Worm (Caenorhabditis elegans) whole organism, late embryonic: ENCODE results near the gene msp-32.
A peak's percentile ranks its signal among the peaks of the same experiment; 100 is the strongest.

Experiments
- F13H6.1 ChIP-seq: sonication (generic microtip); optimal IDR thresholded peaks from 2 replicates; lab custom pipeline; 2016; ENCODE audit warnings: missing genetic modification characterization, missing compliant biosample characterization
- K02D7.2 ChIP-seq: sonication (generic microtip); optimal IDR thresholded peaks from 2 replicates; lab custom pipeline; 2017; ENCODE audit warnings: mild to moderate bottlenecking, missing genetic modification characterization, missing compliant biosample characterization
- Y22D7AL.16 ChIP-seq: sonication (generic microtip); optimal IDR thresholded peaks from 2 replicates; lab custom pipeline; 2016; ENCODE audit warnings: missing genetic modification characterization, missing compliant biosample characterization
- ceh-14 ChIP-seq: sonication (generic microtip); optimal IDR thresholded peaks from 2 replicates; lab custom pipeline; 2016; ENCODE audit warnings: missing genotype, missing genetic modification characterization, missing compliant biosample characterization
- ceh-22 ChIP-seq: sonication (generic microtip); optimal IDR thresholded peaks from 2 replicates; lab custom pipeline; 2017; ENCODE audit warnings: missing biosample characterization, missing genetic modification characterization
- ceh-30 ChIP-seq: fragments of 150-350 bp; optimal IDR thresholded peaks from 2 replicates; lab custom pipeline; 2014; ENCODE audit warnings: missing biosample characterization, missing genetic modification characterization
- ceh-34 ChIP-seq: sonication (generic microtip); optimal IDR thresholded peaks from 2 replicates; lab custom pipeline; 2016; ENCODE audit warnings: mild to moderate bottlenecking, missing genetic modification characterization, missing compliant biosample characterization
- ceh-45 ChIP-seq: fragments of 200-800 bp; sonication (Bioruptor generic); IDR thresholded peaks from 2 replicates; pipeline ENCODE4 v1.3.6; 2022; ENCODE audit warnings: missing genetic modification reagents, missing genetic modification characterization, missing compliant biosample characterization
- ceh-6 ChIP-seq: fragments of 200-800 bp; sonication (Bioruptor generic); optimal IDR thresholded peaks from 2 replicates; lab custom pipeline; 2018; ENCODE audit warnings: mild to moderate bottlenecking, missing genetic modification characterization, missing compliant biosample characterization
- ceh-9 ChIP-seq: sonication (generic microtip); optimal IDR thresholded peaks from 2 replicates; lab custom pipeline; 2016; ENCODE audit warnings: mild to moderate bottlenecking, missing genetic modification characterization, inconsistent platforms, missing compliant biosample characterization
- che-1 ChIP-seq: sonication (generic microtip); optimal IDR thresholded peaks from 2 replicates; lab custom pipeline; 2016; ENCODE audit warnings: mild to moderate bottlenecking, missing genetic modification characterization, missing compliant biosample characterization
- dmd-4 ChIP-seq: sonication (generic microtip); optimal IDR thresholded peaks from 2 replicates; lab custom pipeline; 2016; ENCODE audit warnings: borderline replicate concordance, missing genetic modification characterization, missing compliant biosample characterization
- elt-2 ChIP-seq: sonication (generic microtip); optimal IDR thresholded peaks from 2 replicates; lab custom pipeline; 2016; ENCODE audit warnings: missing genetic modification reagents, missing genetic modification characterization, missing compliant biosample characterization
- elt-4 ChIP-seq: sonication (generic microtip); optimal IDR thresholded peaks from 2 replicates; lab custom pipeline; 2016; ENCODE audit warnings: missing genetic modification characterization, missing compliant biosample characterization
- fax-1 ChIP-seq: sonication (generic microtip); optimal IDR thresholded peaks from 2 replicates; lab custom pipeline; 2016; ENCODE audit warnings: missing genotype, missing genetic modification characterization, missing compliant biosample characterization
- fkh-10 ChIP-seq: fragments of 150-350 bp; optimal IDR thresholded peaks from 2 replicates; lab custom pipeline; 2014; ENCODE audit warnings: missing biosample characterization, missing genetic modification reagents, missing genetic modification characterization
- hlh-13 ChIP-seq: fragments of 200-800 bp; sonication (Bioruptor generic); optimal IDR thresholded peaks from 2 replicates; lab custom pipeline; 2018; ENCODE audit warnings: mild to moderate bottlenecking, missing genetic modification characterization, missing compliant biosample characterization
- hlh-15 ChIP-seq: sonication (generic microtip); optimal IDR thresholded peaks from 2 replicates; lab custom pipeline; 2016; ENCODE audit warnings: missing genetic modification characterization, missing compliant biosample characterization
- hlh-30 ChIP-seq: sonication (generic microtip); optimal IDR thresholded peaks from 2 replicates; lab custom pipeline; 2017; ENCODE audit warnings: antibody characterized with exemption, missing genetic modification characterization, missing compliant biosample characterization; ENCODE audit not compliant: insufficient read depth
- hlh-8 ChIP-seq: sonication (generic microtip); optimal IDR thresholded peaks from 2 replicates; lab custom pipeline; 2016; ENCODE audit warnings: missing genotype, missing genetic modification characterization, missing compliant biosample characterization
- lim-6 ChIP-seq: sonication (generic microtip); optimal IDR thresholded peaks from 2 replicates; lab custom pipeline; 2016; ENCODE audit warnings: missing genetic modification characterization, missing compliant biosample characterization
- lin-11 ChIP-seq: fragments of 200-800 bp; sonication (Bioruptor generic); optimal IDR thresholded peaks from 2 replicates; lab custom pipeline; 2018; ENCODE audit warnings: mild to moderate bottlenecking, missing genetic modification characterization, missing compliant biosample characterization
- madf-2 ChIP-seq: sonication (generic microtip); optimal IDR thresholded peaks from 2 replicates; lab custom pipeline; 2017; ENCODE audit warnings: missing genetic modification characterization, missing compliant biosample characterization
- npax-4 ChIP-seq: sonication (generic microtip); optimal IDR thresholded peaks from 2 replicates; lab custom pipeline; 2016; ENCODE audit warnings: missing genetic modification characterization, missing compliant biosample characterization
- odd-2 ChIP-seq: sonication (generic microtip); optimal IDR thresholded peaks from 2 replicates; lab custom pipeline; 2017; ENCODE audit warnings: antibody characterized with exemption, mild to moderate bottlenecking, missing genetic modification characterization, missing compliant biosample characterization
- pag-3 ChIP-seq: sonication (generic microtip); optimal IDR thresholded peaks from 2 replicates; lab custom pipeline; 2016; ENCODE audit warnings: missing compliant biosample characterization, missing genetic modification characterization, borderline replicate concordance
- pax-1 ChIP-seq: fragments of 150-350 bp; optimal IDR thresholded peaks from 2 replicates; lab custom pipeline; 2014; ENCODE audit warnings: missing biosample characterization, missing genetic modification characterization
- pha-2 ChIP-seq: sonication (generic microtip); optimal IDR thresholded peaks from 2 replicates; lab custom pipeline; 2017; ENCODE audit warnings: mild to moderate bottlenecking, missing genetic modification characterization, missing compliant biosample characterization
- pqm-1 ChIP-seq: sonication (generic microtip); optimal IDR thresholded peaks from 2 replicates; lab custom pipeline; 2016; ENCODE audit warnings: missing genetic modification characterization, missing compliant biosample characterization
- sdc-2 ChIP-seq: sonication (generic microtip); optimal IDR thresholded peaks from 2 replicates; lab custom pipeline; 2016; ENCODE audit warnings: missing genotype, missing genetic modification characterization, missing compliant biosample characterization
- tbx-2 ChIP-seq: sonication (generic microtip); optimal IDR thresholded peaks from 2 replicates; lab custom pipeline; 2016; ENCODE audit warnings: missing genetic modification characterization, missing compliant biosample characterization
- tbx-7 ChIP-seq: sonication (generic microtip); optimal IDR thresholded peaks from 2 replicates; lab custom pipeline; 2016; ENCODE audit warnings: missing genotype, missing genetic modification characterization, missing compliant biosample characterization
- ttx-3 ChIP-seq: sonication (generic microtip); optimal IDR thresholded peaks from 2 replicates; lab custom pipeline; 2016; ENCODE audit warnings: missing genetic modification reagents, missing genetic modification characterization, missing compliant biosample characterization
- unc-3 ChIP-seq, 2 experiments: fragments of 200-800 bp in 1 of 2; sonication (Bioruptor generic) in 1 of 2; sonication (generic microtip) in 1 of 2; conservative IDR thresholded peaks in 1 of 2; optimal IDR thresholded peaks in 1 of 2; 2 replicates each; pipeline versions ENCODE4 v1.3.6 to Lab custom; 2016 to 2022; ENCODE audit warnings: missing compliant biosample characterization in 2 of 2, missing genetic modification characterization in 2 of 2, missing genetic modification reagents in 1 of 2
- unc-42 ChIP-seq: sonication (generic microtip); optimal IDR thresholded peaks from 2 replicates; lab custom pipeline; 2016; ENCODE audit warnings: missing genotype, missing genetic modification characterization, missing compliant biosample characterization
- unc-55 ChIP-seq: sonication (generic microtip); optimal IDR thresholded peaks from 2 replicates; lab custom pipeline; 2017; ENCODE audit warnings: missing biosample characterization, missing genetic modification reagents, missing genetic modification characterization
- unc-86 ChIP-seq: sonication (generic microtip); optimal IDR thresholded peaks from 2 replicates; lab custom pipeline; 2016; ENCODE audit warnings: missing genetic modification characterization, missing compliant biosample characterization
- ztf-16 ChIP-seq: sonication (generic microtip); optimal IDR thresholded peaks from 2 replicates; lab custom pipeline; 2017; ENCODE audit warnings: missing genetic modification characterization, missing compliant biosample characterization

msp-32 gene

DNA sequence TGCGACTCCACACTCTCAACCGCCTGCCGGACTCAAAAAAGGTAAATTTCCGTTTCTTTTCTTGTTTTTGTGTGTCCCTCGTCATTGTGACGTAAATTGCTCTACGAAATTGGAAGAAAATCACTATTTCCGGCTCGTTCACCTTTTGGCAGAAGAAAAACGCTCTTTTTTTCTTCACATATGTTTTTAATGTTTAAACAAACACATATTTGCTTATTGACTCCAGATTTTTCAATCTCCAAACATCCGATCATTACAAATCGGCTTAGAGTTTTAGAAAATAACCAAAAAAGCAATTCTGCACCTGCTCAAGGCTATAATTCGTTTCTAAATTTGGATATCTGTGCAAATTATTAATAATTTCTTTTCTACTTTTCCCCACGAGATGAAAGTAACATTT lies 7.3 kb downstream of the msp-32 start:
- TF ChIP-seq ceh-6 (GFP tag; lab: Kevin White, UChicago) (no peak), pqm-1 (tag; lab: Kevin White, UChicago) (no peak), K02D7.2 (tag; lab: Kevin White, UChicago) (no peak), pha-2 (no peak), hlh-15 (tag; lab: Kevin White, UChicago) (no peak), hlh-30 (tag; lab: Kevin White, UChicago) (no peak), fkh-10 (GFP tag; lab: Kevin White, UChicago) (no peak), F13H6.1 (tag; lab: Kevin White, UChicago) (no peak), dmd-4 (no peak), unc-3 (GFP tag; conservative IDR thresholded peaks at IDR 0.05; lab: Robert Waterston, UW) (no peak), unc-3 (tag; optimal IDR thresholded peaks at IDR 0.05; lab: Kevin White, UChicago) (no peak), che-1 (no peak), tbx-7 (no peak), hlh-8 (tag; lab: Kevin White, UChicago) (no peak), pag-3 (tag; lab: Kevin White, UChicago) (no peak)

DNA sequence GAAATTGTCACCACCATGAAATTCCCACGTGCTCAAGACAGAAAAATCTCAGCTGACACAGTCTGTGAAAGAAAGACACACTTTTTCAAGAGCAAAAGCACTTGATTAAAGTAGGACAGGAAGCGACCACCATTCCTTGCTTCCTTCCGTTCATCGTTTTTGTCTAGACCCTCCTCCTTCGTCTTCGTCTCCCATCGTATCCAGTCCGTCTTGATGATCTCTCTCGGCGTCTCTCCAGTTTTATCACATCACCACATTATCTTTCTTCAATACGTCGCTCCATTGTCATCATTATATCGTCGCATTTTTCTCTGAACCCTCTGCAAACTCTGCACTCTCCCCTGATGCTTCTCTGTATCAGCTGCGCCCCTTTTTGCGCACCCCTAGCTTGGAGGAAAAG lies 9.5 kb downstream of the msp-32 start:
- no peak for TF ChIP-seq ceh-9
- no peak for TF ChIP-seq madf-2 (tag; lab: Kevin White, UChicago)
- TF ChIP-seq ceh-14 (tag; lab: Kevin White, UChicago): no peak
- peak; percentile 19 for TF ChIP-seq ceh-22
- no peak for TF ChIP-seq hlh-30 (tag; lab: Kevin White, UChicago)
- TF ChIP-seq fkh-10 (GFP tag; lab: Kevin White, UChicago): no peak
- TF ChIP-seq ceh-45 (GFP tag; lab: Robert Waterston, UW): no peak
- TF ChIP-seq unc-55 (GFP tag; lab: Kevin White, UChicago): peak; percentile 48
- TF ChIP-seq Y22D7AL.16 (tag; lab: Kevin White, UChicago): no peak
- no peak for TF ChIP-seq npax-4 (tag; lab: Kevin White, UChicago)
- no peak for TF ChIP-seq tbx-2
- TF ChIP-seq unc-42 (tag; lab: Kevin White, UChicago): peak; percentile 38
- TF ChIP-seq ztf-16 (tag; lab: Kevin White, UChicago): no peak
- no peak for TF ChIP-seq hlh-13 (GFP tag; lab: Kevin White, UChicago)
- TF ChIP-seq lin-11 (tag; lab: Kevin White, UChicago): no peak
- no peak for TF ChIP-seq odd-2
- TF ChIP-seq hlh-8 (tag; lab: Kevin White, UChicago): no peak
- no peak for TF ChIP-seq fax-1 (tag; lab: Kevin White, UChicago)
- no peak for TF ChIP-seq ttx-3 (tag; lab: Kevin White, UChicago)
- no peak for TF ChIP-seq ceh-34 (tag; lab: Kevin White, UChicago)
- no peak for TF ChIP-seq K02D7.2 (tag; lab: Kevin White, UChicago)
- TF ChIP-seq ceh-30 (tag; lab: Kevin White, UChicago): no peak
- no peak for TF ChIP-seq unc-86
- TF ChIP-seq pha-2: no peak
- TF ChIP-seq elt-2: peak; percentile 22
- no peak for TF ChIP-seq tbx-7

DNA sequence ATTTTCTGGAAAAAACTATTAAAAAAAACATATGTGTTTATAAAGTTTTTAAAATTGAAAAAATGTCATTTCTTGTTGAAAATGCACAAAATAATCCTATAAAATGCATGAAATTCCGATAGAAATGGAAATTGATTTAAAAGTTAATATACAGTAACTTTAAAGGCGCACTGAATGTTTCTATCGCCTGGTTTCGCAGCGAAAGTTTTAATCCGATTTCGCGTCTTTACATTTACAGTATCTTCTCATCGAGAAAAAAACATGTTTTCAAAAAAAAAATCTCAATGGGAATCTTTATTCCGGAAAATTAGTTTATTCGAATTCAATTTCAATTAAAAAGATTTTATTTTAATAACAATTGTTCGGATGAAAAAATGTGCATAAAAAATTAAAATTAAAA lies 15.6 kb downstream of the msp-32 start, which contains the start of gene R05F9.11:
Gene R05F9.11 (minus strand): TSS at position 5 of the 400 bp plus-strand sequence.
- no peak for TF ChIP-seq ceh-30 (tag; lab: Kevin White, UChicago)
- no peak for TF ChIP-seq dmd-4
- no peak for TF ChIP-seq hlh-30 (tag; lab: Kevin White, UChicago)
- TF ChIP-seq unc-3 (GFP tag; conservative IDR thresholded peaks at IDR 0.05; lab: Robert Waterston, UW): no peak
- no peak for TF ChIP-seq unc-3 (tag; optimal IDR thresholded peaks at IDR 0.05; lab: Kevin White, UChicago)
- TF ChIP-seq sdc-2: no peak
- no peak for TF ChIP-seq pha-2
- TF ChIP-seq elt-4 (tag; lab: Kevin White, UChicago): no peak
- TF ChIP-seq pax-1 (tag; lab: Kevin White, UChicago): no peak
- TF ChIP-seq lim-6: no peak
- no peak for TF ChIP-seq hlh-13 (GFP tag; lab: Kevin White, UChicago)
- TF ChIP-seq, all 69 proteins: peak for 0
